Worm (Caenorhabditis elegans) whole organism, L4/young adult: ENCODE measurements around the gene snpc-1.3.
A peak's percentile ranks its signal among the peaks of the same experiment; 100 is the strongest.

ENCODE experiments used
- W03F9.2 ChIP-seq: fragments of 150-350 bp; optimal IDR thresholded peaks from 2 replicates; lab custom pipeline; 2014; ENCODE audit warnings: missing biosample characterization, missing genetic modification characterization
- dao-5 ChIP-seq: sonication (generic microtip); optimal IDR thresholded peaks from 2 replicates; lab custom pipeline; 2016; ENCODE audit warnings: missing genotype, missing genetic modification characterization, moderate library complexity, missing compliant biosample characterization
- him-1 ChIP-seq: sonication (generic microtip); optimal IDR thresholded peaks from 2 replicates; lab custom pipeline; 2016; ENCODE audit warnings: missing genotype, missing genetic modification reagents, missing genetic modification characterization, missing compliant biosample characterization

Gene snpc-1.3

ce11 chrV:5405053-5405452 lies 33.9 kb downstream of the snpc-1.3 start, which contains the start of gene dmsr-7:
dmsr-7 (plus strand) TSS chrV:5405353.
- TF ChIP-seq dao-5 (no peak), W03F9.2 (tag; lab: Kevin White, UChicago) (no peak), him-1 (tag; lab: Kevin White, UChicago) (no peak)

ce11 chrV:5403938-5404337 lies 35.0 kb downstream of the snpc-1.3 start:
- TF ChIP-seq him-1 (tag; lab: Kevin White, UChicago) (peak; percentile 13), dao-5 (no peak)

ce11 chrV:5392993-5393628 lies 45.9 kb downstream of the snpc-1.3 start, which contains the start of gene C35A11.4:
C35A11.4 (minus strand) TSS chrV:5393148.
- TF ChIP-seq W03F9.2 (tag; lab: Kevin White, UChicago): no peak
- TF ChIP-seq him-1 (tag; lab: Kevin White, UChicago): no peak
- TF ChIP-seq dao-5: no peak
